Worm (Caenorhabditis elegans) whole organism, dauer: ENCODE measurements around the gene pacs-1.

Experiments used
- unc-62 ChIP-seq: sonication (generic microtip); optimal IDR thresholded peaks from 2 replicates; lab custom pipeline; 2017; ENCODE audit warnings: missing biosample characterization, missing genetic modification reagents, missing genetic modification characterization

The pacs-1 gene

ce11 chrV:9217158-9217557, at the start of gene pacs-1:
TSS of gene pacs-1 (minus strand) at chrV:9217258.
- no peak for TF ChIP-seq unc-62 (GFP tag; lab: Kevin White, UChicago)

- no peak for TF ChIP-seq unc-62 (GFP tag; lab: Kevin White, UChicago)
Measured at ce11 chrV:9266399-9266798, 49.3 kb upstream of the pacs-1 start, which contains the start of gene slc-17.7. TSS of gene slc-17.7 (minus strand) at chrV:9266499.

ce11 chrV:9262708-9263107, 45.6 kb upstream of the pacs-1 start:
- no peak for TF ChIP-seq unc-62 (GFP tag; lab: Kevin White, UChicago)

- no peak for TF ChIP-seq unc-62 (GFP tag; lab: Kevin White, UChicago)
Measured at ce11 chrV:9261492-9261891, 44.4 kb upstream of the pacs-1 start, which contains the start of gene nhr-36. TSS of gene nhr-36 (minus strand) at chrV:9261592.

- TF ChIP-seq unc-62 (GFP tag; lab: Kevin White, UChicago), result no peak
Measured at ce11 chrV:9260411-9260810, 43.4 kb upstream of the pacs-1 start.

- TF ChIP-seq unc-62 (GFP tag; lab: Kevin White, UChicago), result no peak
Measured at ce11 chrV:9257467-9257866, 40.4 kb upstream of the pacs-1 start, which contains the start of gene F07C3.16. TSS of gene F07C3.16 (minus strand) at chrV:9257567.

- no peak for TF ChIP-seq unc-62 (GFP tag; lab: Kevin White, UChicago)
Measured at ce11 chrV:9255480-9255879, 38.4 kb upstream of the pacs-1 start.

- TF ChIP-seq unc-62 (GFP tag; lab: Kevin White, UChicago), result no peak
Measured at ce11 chrV:9254012-9254696, 37.1 kb upstream of the pacs-1 start, which contains the start of gene F07C3.9. TSS of gene F07C3.9 (minus strand) at chrV:9254646.

- no peak for TF ChIP-seq unc-62 (GFP tag; lab: Kevin White, UChicago)
Measured at ce11 chrV:9249932-9250331, 32.9 kb upstream of the pacs-1 start, which contains the start of gene ptd-2. TSS of gene ptd-2 (plus strand) at chrV:9250232.

ce11 chrV:9249206-9249605, 32.1 kb upstream of the pacs-1 start, which contains the start of gene str-94:
TSS of gene str-94 (minus strand) at chrV:9249306.
- TF ChIP-seq unc-62 (GFP tag; lab: Kevin White, UChicago), result no peak

- TF ChIP-seq unc-62 (GFP tag; lab: Kevin White, UChicago), result no peak
Measured at ce11 chrV:9247416-9247815, 30.4 kb upstream of the pacs-1 start.

ce11 chrV:9246260-9246659, 29.2 kb upstream of the pacs-1 start, which contains the start of gene aat-2:
TSS of gene aat-2 (minus strand) at chrV:9246360.
- no peak for TF ChIP-seq unc-62 (GFP tag; lab: Kevin White, UChicago)

ce11 chrV:9243171-9243996, 26.3 kb upstream of the pacs-1 start, which contains the start of gene glo-4:
TSS of gene glo-4 (minus strand) at chrV:9243221.
- TF ChIP-seq unc-62 (GFP tag; lab: Kevin White, UChicago), result no peak

ce11 chrV:9232296-9232695, 15.2 kb upstream of the pacs-1 start, which contains the start of gene F07C3.3:
TSS of gene F07C3.3 (minus strand) at chrV:9232396.
- no peak for TF ChIP-seq unc-62 (GFP tag; lab: Kevin White, UChicago)

- TF ChIP-seq unc-62 (GFP tag; lab: Kevin White, UChicago), result no peak
Measured at ce11 chrV:9225675-9226144, 8.7 kb upstream of the pacs-1 start, which contains the start of gene F07C3.2. TSS of gene F07C3.2 (plus strand) at chrV:9226094.

- TF ChIP-seq unc-62 (GFP tag; lab: Kevin White, UChicago), result no peak
Measured at ce11 chrV:9224981-9225380, 7.9 kb upstream of the pacs-1 start.
